Worm (Caenorhabditis elegans) whole organism, midembryonic: ENCODE data around the gene Y47D3A.31.

Experiments used
- T22C8.4 ChIP-seq: fragments of 200-800 bp; sonication (Bioruptor generic); IDR thresholded peaks from 2 replicates; pipeline ENCODE4 v1.3.6; 2022; ENCODE audit warnings: missing genetic modification characterization, missing compliant biosample characterization
- cog-1 ChIP-seq: sonication (generic microtip); optimal IDR thresholded peaks from 2 replicates; lab custom pipeline; 2016; ENCODE audit warnings: missing genetic modification characterization, missing compliant biosample characterization
- klf-2 ChIP-seq: fragments of 200-800 bp; sonication (Bioruptor generic); conservative IDR thresholded peaks from 2 replicates; pipeline ENCODE4 v1.3.6; 2022; ENCODE audit warnings: missing genetic modification reagents, missing genetic modification characterization, missing compliant biosample characterization
- med-1 ChIP-seq: sonication (generic microtip); optimal IDR thresholded peaks from 2 replicates; lab custom pipeline; 2017; ENCODE audit warnings: missing genetic modification characterization, mild to moderate bottlenecking, missing compliant biosample characterization, antibody characterized with exemption, missing genetic modification reagents; ENCODE audit not compliant: insufficient read depth
- ref-1 ChIP-seq: fragments of 200-800 bp; sonication (Bioruptor generic); conservative IDR thresholded peaks from 2 replicates; pipeline ENCODE4 v1.3.6; 2022; ENCODE audit warnings: missing genetic modification reagents, missing genetic modification characterization, missing compliant biosample characterization
- tab-1 ChIP-seq: fragments of 200-800 bp; sonication (Bioruptor generic); IDR thresholded peaks from 2 replicates; pipeline ENCODE4 v1.3.6; 2022; ENCODE audit warnings: missing genetic modification characterization, missing compliant biosample characterization
- ztf-23 ChIP-seq: fragments of 200-800 bp; sonication (Bioruptor generic); IDR thresholded peaks from 2 replicates; pipeline ENCODE4 v1.3.6; 2022; ENCODE audit warnings: missing genetic modification reagents, missing genetic modification characterization, missing compliant biosample characterization
- ztf-29 ChIP-seq: fragments of 200-800 bp; sonication (Bioruptor generic); IDR thresholded peaks from 2 replicates; pipeline ENCODE4 v1.3.6; 2022; ENCODE audit warnings: missing genetic modification reagents, missing genetic modification characterization, missing compliant biosample characterization

DNA sequence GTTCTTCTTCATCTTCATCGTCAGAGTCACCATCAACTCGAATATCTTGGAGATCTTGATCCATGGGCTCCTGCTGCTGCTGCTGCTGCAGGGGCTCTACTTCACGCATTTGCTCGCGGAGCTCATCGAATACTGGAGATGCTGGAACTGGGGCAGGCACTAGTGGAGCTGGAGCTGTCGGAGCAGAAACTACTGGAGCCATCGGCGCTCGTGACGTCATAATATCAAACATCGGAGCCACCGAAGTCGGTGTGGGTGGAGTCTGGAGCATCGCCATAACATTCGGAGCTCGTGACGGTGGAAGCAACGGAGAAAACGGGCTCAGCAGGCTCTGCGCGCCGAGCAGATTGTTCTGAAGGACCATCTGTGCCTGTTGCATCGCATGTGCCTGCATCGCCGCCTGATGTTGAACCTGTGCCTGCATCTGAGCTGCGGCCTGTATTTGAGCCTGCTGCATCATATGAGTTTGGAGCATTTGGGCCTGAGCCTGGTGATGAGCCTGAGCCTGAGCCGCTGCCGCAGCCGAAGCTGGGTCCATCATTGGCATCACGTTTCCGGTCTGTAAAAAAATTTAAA is 18.7 kb upstream of the Y47D3A.31 start:
- no peak for TF ChIP-seq ref-1
- TF ChIP-seq T22C8.4 (GFP tag; lab: Robert Waterston, UW), result no peak
- no peak for TF ChIP-seq tab-1 (GFP tag; lab: Robert Waterston, UW)
- TF ChIP-seq cog-1 (tag; lab: Kevin White, UChicago), result no peak
- TF ChIP-seq ztf-29 (GFP tag; lab: Robert Waterston, UW), result no peak
- TF ChIP-seq ztf-23 (GFP tag; lab: Robert Waterston, UW), result no peak
- TF ChIP-seq klf-2 (GFP tag; lab: Robert Waterston, UW), result no peak
- no peak for TF ChIP-seq med-1 (GFP tag; lab: Kevin White, UChicago)
